Fruit fly (Drosophila melanogaster): ENCODE results near the gene CG3040.

CG3040 gene

DNA sequence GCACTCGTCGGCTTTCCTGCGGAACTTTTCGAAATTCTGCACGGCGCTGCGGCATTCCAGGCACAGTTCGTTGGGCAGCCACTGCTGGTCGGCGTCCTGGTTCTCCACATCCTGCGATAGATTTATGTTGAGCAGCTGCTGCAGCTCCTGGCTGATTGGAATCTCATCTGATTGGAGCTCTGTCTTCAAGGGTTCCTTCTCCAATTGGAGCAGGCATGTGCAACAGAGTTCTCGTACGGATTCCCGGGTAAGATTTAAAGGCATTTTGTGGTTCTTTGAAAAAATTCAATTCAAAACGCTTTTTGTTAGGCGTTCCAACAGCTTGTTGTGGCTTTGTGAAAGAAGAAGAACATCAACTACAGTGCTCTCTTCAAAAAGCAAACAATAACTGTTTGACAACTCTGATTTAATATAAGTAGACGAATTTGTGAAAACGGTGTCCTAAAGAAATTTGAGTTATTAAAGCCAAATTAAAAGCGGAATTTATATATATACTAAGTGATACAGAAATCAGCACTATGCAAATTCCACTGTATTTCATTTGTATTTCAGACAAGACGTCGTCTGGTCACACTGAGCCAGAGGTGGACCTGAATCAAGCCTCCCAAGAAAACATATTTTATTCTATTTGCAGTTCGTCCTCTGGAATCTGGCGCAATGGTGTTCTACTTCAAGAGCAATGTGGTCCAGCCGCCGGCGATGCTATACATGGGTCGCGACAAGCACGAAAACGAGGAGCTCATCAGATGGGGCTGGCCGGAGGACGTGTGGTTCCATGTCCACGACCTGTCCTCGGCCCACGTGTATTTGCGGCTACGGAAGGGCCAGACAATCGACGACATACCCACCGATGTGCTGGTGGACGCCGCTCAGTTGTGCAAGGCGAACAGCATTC, 40.4 kb upstream of the CG3040 start, which contains the start of the genes CG3032 and CG4593 (continued):
- peak; percentile 57 for TF ChIP-seq CG6808 (GFP tag; optimal IDR thresholded peaks at IDR 0.05)
- peak; percentile 88 for TF ChIP-seq Met (GFP tag; optimal IDR thresholded peaks at IDR 0.05)
- peak; percentile 94 for TF ChIP-seq CG32006 (GFP tag; optimal IDR thresholded peaks at IDR 0.05)
- TF ChIP-seq CG6163 (GFP tag; IDR thresholded peaks at IDR 0.05), result peak; percentile 96
- peak; percentile 73 for TF ChIP-seq Hr38 (GFP tag; optimal IDR thresholded peaks at IDR 0.05)
- TF ChIP-seq achi (GFP tag; optimal IDR thresholded peaks at IDR 0.05), result peak; percentile 86
- peak; percentile 42 for TF ChIP-seq CG9139 (GFP tag; optimal IDR thresholded peaks at IDR 0.05)
- peak; percentile 64 for TF ChIP-seq spab (GFP tag; optimal IDR thresholded peaks at IDR 0.05)
- TF ChIP-seq CG6792 (GFP tag; optimal IDR thresholded peaks at IDR 0.05), result peak; percentile 88
- TF ChIP-seq CG11902 (GFP tag; optimal IDR thresholded peaks at IDR 0.05), result peak; percentile 83
- TF ChIP-seq dsx (GFP tag; optimal IDR thresholded peaks at IDR 0.05; ENCODE audit: poor library complexity, severe bottlenecking), result peak; percentile 79
- TF ChIP-seq Gug (GFP tag; IDR thresholded peaks at IDR 0.05), result peak; percentile 94
- TF ChIP-seq CG10631 (GFP tag; optimal IDR thresholded peaks at IDR 0.05), result peak; percentile 89
- peak; percentile 80 for TF ChIP-seq CG34406 (GFP tag; optimal IDR thresholded peaks at IDR 0.05)
- peak; percentile 89 for TF ChIP-seq esn (GFP tag; optimal IDR thresholded peaks at IDR 0.05)

dm6 chrX:7011063-7011743, 38.0 kb upstream of the CG3040 start, which contains the start of the genes cm, sloth1 and sloth2:
cm (minus strand) TSS chrX:7011145.
sloth1 (plus strand) TSS chrX:7011357.
sloth2 (plus strand) TSS chrX:7011357.
- TF ChIP-seq dac (GFP tag; optimal IDR thresholded peaks at IDR 0.05) (peak; percentile 76), fkh (GFP tag; optimal IDR thresholded peaks at IDR 0.05) (peak; percentile 62), CG3032 (tag; optimal IDR thresholded peaks at IDR 0.05) (peak; percentile 96), Eip93F (GFP tag; optimal IDR thresholded peaks at IDR 0.05) (peak; percentile 80), dsx (GFP tag; optimal IDR thresholded peaks at IDR 0.05; ENCODE audit: poor library complexity, severe bottlenecking) (peak; percentile 74), Gug (GFP tag; IDR thresholded peaks at IDR 0.05) (peak; percentile 55; the same call in 1 of the 2 replicates), Ets21C (GFP tag; optimal IDR thresholded peaks at IDR 0.05) (peak; percentile 87), CG11294 (GFP tag; IDR thresholded peaks at IDR 0.05) (peak; percentile 62; the same call in 1 of the 2 replicates), CG31627 (GFP tag; optimal IDR thresholded peaks at IDR 0.05) (peak; percentile 93), cyc (GFP tag; optimal IDR thresholded peaks at IDR 0.05) (peak; percentile 87), CG10631 (GFP tag; optimal IDR thresholded peaks at IDR 0.05) (peak; percentile 90), CG6808 (GFP tag; optimal IDR thresholded peaks at IDR 0.05) (peak; percentile 72), CG3919 (GFP tag; optimal IDR thresholded peaks at IDR 0.05) (peak; percentile 84), CG16779 (tag; optimal IDR thresholded peaks at IDR 0.05) (no peak), lz (GFP tag; optimal IDR thresholded peaks at IDR 0.05) (peak; percentile 93), CG8319 (GFP tag; optimal IDR thresholded peaks at IDR 0.05) (peak; percentile 63), fd85E (GFP tag; optimal IDR thresholded peaks at IDR 0.05) (no peak), esn (GFP tag; optimal IDR thresholded peaks at IDR 0.05) (peak; percentile 93), Sox15 (GFP tag; optimal IDR thresholded peaks at IDR 0.05) (peak; percentile 80), CG15336 (GFP tag; IDR thresholded peaks at IDR 0.05) (peak; percentile 74), CG6163 (GFP tag; IDR thresholded peaks at IDR 0.05) (peak; percentile 87), net (GFP tag; optimal IDR thresholded peaks at IDR 0.05) (peak; percentile 84), salr (GFP tag; optimal IDR thresholded peaks at IDR 0.05) (peak; percentile 70 to 82), Lpt (GFP tag; optimal IDR thresholded peaks at IDR 0.05) (peak; percentile 74), CG1621 (tag; optimal IDR thresholded peaks at IDR 0.05) (peak; percentile 78), Hr38 (GFP tag; optimal IDR thresholded peaks at IDR 0.05) (peak; percentile 48), pdm3 (GFP tag; optimal IDR thresholded peaks at IDR 0.05) (peak; percentile 92), Hr4 (GFP tag; optimal IDR thresholded peaks at IDR 0.05) (peak; percentile 80), vri (GFP tag; optimal IDR thresholded peaks at IDR 0.05) (peak; percentile 87), svp (GFP tag) (peak; percentile 97), CG32006 (GFP tag; optimal IDR thresholded peaks at IDR 0.05) (peak; percentile 78), eg (GFP tag; IDR thresholded peaks at IDR 0.05) (peak; percentile 80), Smox (GFP tag; optimal IDR thresholded peaks at IDR 0.05) (peak; percentile 91), Hr39 (GFP tag; optimal IDR thresholded peaks at IDR 0.05) (peak; percentile 91), CG4318 (GFP tag; optimal IDR thresholded peaks at IDR 0.05) (peak; percentile 59), CG11762 (GFP tag; optimal IDR thresholded peaks at IDR 0.05; ENCODE audit: insufficient read depth) (peak; percentile 34), CG6792 (GFP tag; optimal IDR thresholded peaks at IDR 0.05) (peak; percentile 84), fd59A (GFP tag; optimal IDR thresholded peaks at IDR 0.05) (peak; percentile 66), Eip78C (GFP tag) (peak; percentile 95)

Measured in whole organism, prepupa.